Fruit fly (Drosophila melanogaster) whole organism, embryonic: ENCODE results near the gene CG33514.

Experiments
- Ada2b ChIP-seq: fragments of 200-800 bp; sonication (Bioruptor generic); IDR thresholded peaks from 2 replicates; pipeline ENCODE4 v1.3.6; 2022; ENCODE audit warnings: missing biosample characterization, missing genetic modification characterization
- Adf1 ChIP-seq: fragments of 200-800 bp; sonication (Bioruptor generic); IDR thresholded peaks from 2 replicates; pipeline ENCODE4 v1.3.6; 2022; ENCODE audit warnings: missing biosample characterization, missing genetic modification characterization
- Bdp1 ChIP-seq: fragments of 200-800 bp; sonication (Bioruptor generic); optimal IDR thresholded peaks from 3 replicates; lab custom pipeline; 2016; ENCODE audit warnings: missing biosample characterization, missing genetic modification characterization
- CG10321 ChIP-seq: fragments of 200-800 bp; sonication (Bioruptor generic); IDR thresholded peaks from 2 replicates; pipeline ENCODE4 v1.3.6; 2022; ENCODE audit warnings: missing biosample characterization, missing genetic modification characterization
- CG10979 ChIP-seq: fragments of 200-800 bp; sonication (Bioruptor generic); optimal IDR thresholded peaks from 2 replicates; lab custom pipeline; 2018; ENCODE audit warnings: missing biosample characterization, mild to moderate bottlenecking, missing genetic modification characterization, moderate library complexity
- CG1233 ChIP-seq: fragments of 200-800 bp; sonication (Bioruptor generic); optimal IDR thresholded peaks from 4 replicates; lab custom pipeline; 2018; ENCODE audit warnings: missing biosample characterization, mild to moderate bottlenecking, missing genetic modification characterization
- CG2129 ChIP-seq: fragments of 200-800 bp; sonication (Bioruptor generic); IDR thresholded peaks from 2 replicates; pipeline ENCODE4 v1.3.6; 2022; ENCODE audit warnings: missing biosample characterization, missing genetic modification characterization; ENCODE audit not compliant: partially characterized antibody
- CG32767 ChIP-seq: fragments of 200-800 bp; sonication (Bioruptor generic); IDR thresholded peaks from 2 replicates; pipeline ENCODE4 v1.3.6; 2022; ENCODE audit warnings: missing biosample characterization, missing genetic modification characterization
- CG33213 ChIP-seq: fragments of 200-800 bp; sonication (Bioruptor generic); optimal IDR thresholded peaks from 3 replicates; lab custom pipeline; 2016; ENCODE audit warnings: missing biosample characterization, missing genetic modification characterization
- CG3407 ChIP-seq: fragments of 200-800 bp; sonication (Bioruptor generic); optimal IDR thresholded peaks from 2 replicates; lab custom pipeline; 2018; ENCODE audit warnings: missing biosample characterization, mild to moderate bottlenecking, missing genetic modification characterization
- CG3726 ChIP-seq: fragments of 200-800 bp; sonication (Bioruptor generic); IDR thresholded peaks from 3 replicates; pipeline ENCODE4, ENCODE4 v1.3.6; 2022; ENCODE audit warnings: missing biosample characterization, missing genetic modification characterization
- CG4282 ChIP-seq: fragments of 200-800 bp; sonication (Bioruptor generic); optimal IDR thresholded peaks from 2 replicates; lab custom pipeline; 2016; ENCODE audit warnings: missing biosample characterization, missing genetic modification characterization
- CG4820 ChIP-seq: fragments of 200-800 bp; sonication (Bioruptor generic); optimal IDR thresholded peaks from 3 replicates; lab custom pipeline; 2016; ENCODE audit warnings: missing biosample characterization, missing genetic modification characterization
- CG7928 ChIP-seq: fragments of 200-800 bp; sonication (Bioruptor generic); optimal IDR thresholded peaks from 2 replicates; lab custom pipeline; 2017; ENCODE audit warnings: missing biosample characterization, mild to moderate bottlenecking, missing genetic modification characterization
- CG8478 ChIP-seq: fragments of >200 bp; optimal IDR thresholded peaks from 2 replicates; lab custom pipeline; 2018
- CG8924 ChIP-seq: fragments of 200-800 bp; optimal IDR thresholded peaks from 3 replicates; lab custom pipeline; 2019; ENCODE audit warnings: missing biosample characterization, mild to moderate bottlenecking, missing genetic modification characterization, moderate library complexity
- CTCF ChIP-seq: fragments of 200-800 bp; sonication (Bioruptor generic); optimal IDR thresholded peaks from 2 replicates; lab custom pipeline; 2017; ENCODE audit warnings: missing biosample characterization, mild to moderate bottlenecking, missing genetic modification characterization, moderate library complexity
- Dll ChIP-seq: fragments of 200-800 bp; sonication (Bioruptor generic); IDR thresholded peaks from 4 replicates; pipeline ENCODE4 v1.3.6; 2022; ENCODE audit warnings: missing biosample characterization, missing genetic modification characterization; ENCODE audit not compliant: partially characterized antibody
- Doc3 ChIP-seq: fragments of 200-800 bp; sonication (Bioruptor generic); IDR thresholded peaks from 3 replicates; pipeline ENCODE4 v1.3.6; 2022; ENCODE audit warnings: missing biosample characterization, missing genetic modification characterization; ENCODE audit not compliant: partially characterized antibody
- ERR ChIP-seq: fragments of 200-800 bp; sonication (Bioruptor generic); optimal IDR thresholded peaks from 2 replicates; lab custom pipeline; 2016; ENCODE audit warnings: missing biosample characterization, missing genetic modification characterization
- Fer1 ChIP-seq: fragments of 200-800 bp; sonication (Bioruptor generic); optimal IDR thresholded peaks from 2 replicates; lab custom pipeline; 2017; ENCODE audit warnings: missing biosample characterization, mild to moderate bottlenecking, missing genetic modification characterization
- Hey ChIP-seq: fragments of 200-800 bp; sonication (Bioruptor generic); optimal IDR thresholded peaks from 3 replicates; lab custom pipeline; 2018; ENCODE audit warnings: missing biosample characterization, mild to moderate bottlenecking, missing genetic modification characterization
- Jarid2 ChIP-seq: fragments of 200-800 bp; sonication (Bioruptor generic); optimal IDR thresholded peaks from 3 replicates; lab custom pipeline; 2017; ENCODE audit warnings: mild to moderate bottlenecking, missing biosample characterization, missing genetic modification reagents, missing genetic modification characterization
- Mad ChIP-seq: fragments of 200-800 bp; sonication (Bioruptor generic); optimal IDR thresholded peaks from 2 replicates; lab custom pipeline; 2016; ENCODE audit warnings: missing biosample characterization, missing genetic modification characterization
- Oli ChIP-seq: fragments of 200-800 bp; sonication (Bioruptor generic); optimal IDR thresholded peaks from 2 replicates; lab custom pipeline; 2018; ENCODE audit warnings: missing biosample characterization, mild to moderate bottlenecking, missing genetic modification characterization, moderate library complexity
- Ravus ChIP-seq: fragments of 200-800 bp; sonication (Bioruptor generic); IDR thresholded peaks from 2 replicates; pipeline ENCODE4 v1.3.6; 2022; ENCODE audit warnings: missing biosample characterization, missing genetic modification characterization
- Sry-β ChIP-seq: fragments of 200-800 bp; sonication (Bioruptor generic); optimal IDR thresholded peaks from 2 replicates; lab custom pipeline; 2018; ENCODE audit warnings: missing biosample characterization, mild to moderate bottlenecking, missing genetic modification characterization, moderate library complexity
- Ssrp ChIP-seq: fragments of 200-800 bp; sonication (Bioruptor generic); optimal IDR thresholded peaks from 2 replicates; lab custom pipeline; 2018; ENCODE audit warnings: missing biosample characterization, mild to moderate bottlenecking, missing genetic modification characterization, moderate library complexity
- Vsx1 ChIP-seq: fragments of 200-800 bp; sonication (Bioruptor generic); optimal IDR thresholded peaks from 2 replicates; lab custom pipeline; 2017; ENCODE audit warnings: missing biosample characterization, mild to moderate bottlenecking, missing genetic modification characterization, missing genetic modification reagents
- cad ChIP-seq: fragments of >200 bp; optimal IDR thresholded peaks from 2 replicates; lab custom pipeline; 2017; ENCODE audit warnings: missing biosample characterization, missing genetic modification characterization
- caup ChIP-seq: fragments of 200-800 bp; sonication (Bioruptor generic); optimal IDR thresholded peaks from 3 replicates; lab custom pipeline; 2017; ENCODE audit warnings: missing biosample characterization, mild to moderate bottlenecking, missing genetic modification characterization, moderate library complexity; ENCODE audit not compliant: severe bottlenecking
- crc ChIP-seq: fragments of 200-800 bp; sonication (Bioruptor generic); optimal IDR thresholded peaks from 2 replicates; lab custom pipeline; 2016; ENCODE audit warnings: missing biosample characterization, missing genetic modification characterization
- croc ChIP-seq: fragments of 200-800 bp; sonication (Bioruptor generic); conservative IDR thresholded peaks from 3 replicates; pipeline ENCODE4 v1.3.6; 2022; ENCODE audit warnings: missing biosample characterization, missing genetic modification characterization
- exex ChIP-seq: fragments of 200-800 bp; sonication (Bioruptor generic); optimal IDR thresholded peaks from 4 replicates; lab custom pipeline; 2018; ENCODE audit warnings: missing biosample characterization, mild to moderate bottlenecking, missing genetic modification characterization, moderate library complexity
- ftz-f1 ChIP-seq: fragments of 200-800 bp; sonication (Bioruptor generic); optimal IDR thresholded peaks from 2 replicates; lab custom pipeline; 2016; ENCODE audit warnings: missing biosample characterization, missing genetic modification characterization
- gfzf ChIP-seq: fragments of 200-800 bp; sonication (Bioruptor generic); optimal IDR thresholded peaks from 2 replicates; lab custom pipeline; 2016; ENCODE audit warnings: missing biosample characterization, mild to moderate bottlenecking, missing genetic modification characterization, moderate library complexity
- h ChIP-seq: fragments of >200 bp; optimal IDR thresholded peaks from 2 replicates; lab custom pipeline; 2017
- mam ChIP-seq: fragments of 200-800 bp; sonication (Bioruptor generic); optimal IDR thresholded peaks from 3 replicates; lab custom pipeline; 2016; ENCODE audit warnings: missing biosample characterization, missing genetic modification characterization
- nau ChIP-seq: fragments of 200-800 bp; sonication (Bioruptor generic); optimal IDR thresholded peaks from 3 replicates; lab custom pipeline; 2017; ENCODE audit warnings: missing biosample characterization, mild to moderate bottlenecking, missing genetic modification characterization, missing genetic modification reagents
- nerfin-2 ChIP-seq: fragments of 200-800 bp; sonication (Bioruptor generic); IDR thresholded peaks from 2 replicates; pipeline ENCODE4 v1.3.6; 2022; ENCODE audit warnings: missing biosample characterization, missing genetic modification characterization; ENCODE audit not compliant: partially characterized antibody
- p53 ChIP-seq: fragments of 200-800 bp; sonication (Bioruptor generic); optimal IDR thresholded peaks from 2 replicates; lab custom pipeline; 2016; ENCODE audit warnings: missing biosample characterization, missing genetic modification characterization
- psq ChIP-seq: fragments of 200-800 bp; sonication (Bioruptor generic); optimal IDR thresholded peaks from 2 replicates; lab custom pipeline; 2017; ENCODE audit warnings: missing biosample characterization, missing genetic modification characterization
- pzg ChIP-seq: fragments of 200-800 bp; sonication (Bioruptor generic); optimal IDR thresholded peaks from 3 replicates; lab custom pipeline; 2018; ENCODE audit warnings: missing biosample characterization, mild to moderate bottlenecking, missing genetic modification characterization, moderate library complexity
- rib ChIP-seq: fragments of 200-800 bp; sonication (Bioruptor generic); IDR thresholded peaks from 2 replicates; pipeline ENCODE4 v1.3.6; 2022; ENCODE audit warnings: missing biosample characterization, missing genetic modification characterization
- run ChIP-seq: fragments of 200-800 bp; sonication (Bioruptor generic); optimal IDR thresholded peaks from 3 replicates; lab custom pipeline; 2018; ENCODE audit warnings: missing biosample characterization, mild to moderate bottlenecking, missing genetic modification characterization
- shn ChIP-seq: fragments of 200-800 bp; sonication (Bioruptor generic); optimal IDR thresholded peaks from 3 replicates; lab custom pipeline; 2016; ENCODE audit warnings: missing biosample characterization, missing genetic modification characterization
- tna ChIP-seq: fragments of 200-800 bp; sonication (Bioruptor generic); IDR thresholded peaks from 2 replicates; pipeline ENCODE4 v1.3.6; 2022; ENCODE audit warnings: missing biosample characterization, missing genetic modification characterization; ENCODE audit not compliant: partially characterized antibody
- unc-4 ChIP-seq: fragments of 200-800 bp; sonication (Bioruptor generic); IDR thresholded peaks from 2 replicates; pipeline ENCODE4 v1.3.6; 2022; ENCODE audit warnings: missing biosample characterization, missing genetic modification characterization; ENCODE audit not compliant: partially characterized antibody
- vnd ChIP-seq: fragments of 200-800 bp; sonication (Bioruptor generic); IDR thresholded peaks from 3 replicates; pipeline ENCODE4 v1.3.6; 2022; ENCODE audit warnings: missing biosample characterization, missing genetic modification characterization; ENCODE audit not compliant: partially characterized antibody

The CG33514 gene

DNA sequence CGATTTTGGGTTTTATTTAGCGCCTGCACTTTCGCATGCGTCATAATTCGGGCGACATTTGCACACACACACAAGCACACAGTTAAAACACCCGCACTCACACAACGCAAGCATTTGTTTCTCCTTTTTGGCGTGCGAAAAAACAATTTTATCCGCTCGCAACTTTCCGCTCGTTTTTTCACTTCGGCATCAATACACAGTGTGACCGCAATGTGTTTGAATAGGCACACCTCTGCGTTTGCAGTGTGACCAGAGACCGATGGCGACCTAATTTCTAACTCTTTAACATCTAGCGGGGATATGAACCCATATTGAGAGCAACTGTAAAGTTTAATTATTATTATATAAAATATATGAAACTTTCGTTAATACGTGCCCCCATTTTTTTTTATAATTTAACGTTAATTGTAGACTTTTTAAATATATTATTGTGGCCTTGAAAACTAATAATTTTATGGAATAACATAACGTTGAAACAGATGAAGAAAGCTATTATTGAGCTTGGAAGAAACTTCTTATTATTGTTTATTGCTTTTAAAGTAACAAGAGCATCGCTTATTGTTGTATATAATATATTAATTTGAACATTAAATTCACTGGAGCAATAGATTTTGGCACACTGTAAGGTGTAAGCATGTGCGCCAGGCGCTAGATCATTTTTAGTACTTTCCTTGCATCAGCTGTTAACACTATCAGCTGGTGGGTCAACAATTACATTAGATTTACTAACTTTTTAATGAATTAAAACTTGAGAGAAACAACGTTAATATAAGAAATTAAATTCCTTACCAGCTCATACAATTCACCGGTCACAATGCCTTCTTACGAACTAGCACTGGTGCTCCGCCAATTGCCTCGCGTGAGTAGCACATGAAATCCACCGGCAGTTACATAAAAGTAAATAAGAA, 1.1 kb upstream of the CG33514 start, which contains the start of the genes Cip4 and mRpS6 (continued):
- TF ChIP-seq caup (peak; percentile 74), CG1233 (GFP tag; lab: Kevin White, UChicago) (peak; percentile 84), mam (GFP tag; lab: Kevin White, UChicago) (no peak), croc (GFP tag; lab: Robert Waterston, UW) (0 out of 3 replicates have a peak, but pooled peaks have one; percentile 18), Ada2b (GFP tag; lab: Robert Waterston, UW) (peak; percentile 47), pzg (GFP tag; lab: Kevin White, UChicago) (peak; percentile 75), ERR (GFP tag; lab: Kevin White, UChicago) (no peak), Vsx1 (peak; percentile 25), Sry-β (GFP tag; lab: Kevin White, UChicago) (no peak), CG4282 (GFP tag; lab: Kevin White, UChicago) (peak; percentile 79), Ravus (no peak; the same call in 1 of the 2 replicates), nau (GFP tag; lab: Kevin White, UChicago) (no peak), CG2129 (no peak), CG3726 (GFP tag; lab: Robert Waterston, UW) (peak; percentile 76), CG33213 (GFP tag; lab: Kevin White, UChicago) (peak; percentile 23), cad (GFP tag; lab: Kevin White, UChicago) (no peak), run (tag; lab: Kevin White, UChicago) (peak; percentile 41), Bdp1 (peak; percentile 38), ftz-f1 (GFP tag; lab: Kevin White, UChicago) (no peak), CG4820 (GFP tag; lab: Kevin White, UChicago) (no peak), psq (GFP tag; lab: Kevin White, UChicago) (peak; percentile 46), CG3407 (GFP tag; lab: Kevin White, UChicago) (peak; percentile 51), Oli (peak; percentile 77), unc-4 (no peak), crc (GFP tag; lab: Kevin White, UChicago) (no peak), Hey (no peak), CG10979 (tag; lab: Kevin White, UChicago) (no peak), shn (GFP tag; lab: Kevin White, UChicago) (peak; percentile 18), vnd (GFP tag; lab: Robert Waterston, UW) (no peak), gfzf (GFP tag; lab: Kevin White, UChicago) (peak; percentile 82), Mad (GFP tag; lab: Kevin White, UChicago) (peak; percentile 35), CG32767 (peak; percentile 73), CG10321 (GFP tag; lab: Robert Waterston, UW) (no peak), CG7928 (GFP tag; lab: Kevin White, UChicago) (no peak), nerfin-2 (GFP tag; lab: Robert Waterston, UW) (no peak), CTCF (GFP tag; lab: Kevin White, UChicago) (no peak), Fer1 (GFP tag; lab: Kevin White, UChicago) (no peak), Jarid2 (GFP tag; lab: Kevin White, UChicago) (peak; percentile 90), Doc3 (GFP tag; lab: Robert Waterston, UW) (peak; percentile 49; the same call in 1 of the 3 replicates), h (no peak), CG8478 (no peak), Ssrp (tag; lab: Kevin White, UChicago) (peak; percentile 79), exex (tag; lab: Kevin White, UChicago) (peak; percentile 45), tna (GFP tag; lab: Robert Waterston, UW) (peak; percentile 48; the same call in 1 of the 2 replicates), rib (GFP tag; lab: Robert Waterston, UW) (peak; percentile 53), Dll (GFP tag; lab: Robert Waterston, UW) (peak; percentile 65), Adf1 (GFP tag; lab: Robert Waterston, UW) (peak; percentile 46), p53 (GFP tag; lab: Kevin White, UChicago) (no peak), CG8924 (peak; percentile 90)
